Fruit fly (Drosophila melanogaster) whole organism, prepupa: Measurements from ENCODE around the gene FucT6.

ENCODE experiments used
- Blimp-1 ChIP-seq: fragments of 200-800 bp; sonication (Bioruptor generic); optimal IDR thresholded peaks from 3 replicates; lab custom pipeline; 2017; ENCODE audit warnings: missing biosample characterization, missing genetic modification characterization, mild to moderate bottlenecking, moderate library complexity, missing genetic modification reagents
- CG10669 ChIP-seq: fragments of 200-800 bp; sonication (Bioruptor generic); optimal IDR thresholded peaks from 3 replicates; lab custom pipeline; 2018; ENCODE audit warnings: missing biosample characterization, mild to moderate bottlenecking, missing genetic modification characterization, moderate library complexity
- CG11902 ChIP-seq: fragments of 200-800 bp; sonication (Bioruptor generic); optimal IDR thresholded peaks from 3 replicates; lab custom pipeline; 2016; ENCODE audit warnings: missing biosample characterization, missing genetic modification characterization
- CG15336 ChIP-seq: fragments of 200-800 bp; sonication (Bioruptor generic); IDR thresholded peaks from 2 replicates; pipeline ENCODE4 v1.3.6; 2022; ENCODE audit warnings: missing biosample characterization, missing genetic modification characterization
- CG1621 ChIP-seq: fragments of 200-800 bp; sonication (Bioruptor generic); optimal IDR thresholded peaks from 3 replicates; lab custom pipeline; 2018; ENCODE audit warnings: missing biosample characterization, mild to moderate bottlenecking, missing genetic modification characterization
- CG16779 ChIP-seq: fragments of 200-800 bp; sonication (Bioruptor generic); optimal IDR thresholded peaks from 3 replicates; lab custom pipeline; 2017; ENCODE audit warnings: missing biosample characterization, mild to moderate bottlenecking, missing genetic modification characterization
- CG31627 ChIP-seq: fragments of 200-800 bp; sonication (Bioruptor generic); optimal IDR thresholded peaks from 3 replicates; lab custom pipeline; 2016; ENCODE audit warnings: missing biosample characterization, missing genetic modification characterization
- CG34406 ChIP-seq: fragments of 200-800 bp; sonication (Bioruptor generic); optimal IDR thresholded peaks from 3 replicates; lab custom pipeline; 2016; ENCODE audit warnings: missing biosample characterization, missing genetic modification characterization
- CG3919 ChIP-seq: fragments of 200-800 bp; sonication (Bioruptor generic); optimal IDR thresholded peaks from 3 replicates; lab custom pipeline; 2016; ENCODE audit warnings: missing biosample characterization, missing genetic modification characterization
- CG6163 ChIP-seq: fragments of 200-800 bp; sonication (Bioruptor generic); IDR thresholded peaks from 3 replicates; pipeline ENCODE4 v1.3.6; 2022; ENCODE audit warnings: missing biosample characterization, missing genetic modification characterization
- CG6276 ChIP-seq: fragments of 200-800 bp; sonication (Bioruptor generic); optimal IDR thresholded peaks from 2 replicates; lab custom pipeline; 2017; ENCODE audit warnings: missing biosample characterization, mild to moderate bottlenecking, missing genetic modification characterization
- CG7368 ChIP-seq: fragments of 200-800 bp; sonication (Bioruptor generic); optimal IDR thresholded peaks from 3 replicates; lab custom pipeline; 2016; ENCODE audit warnings: missing biosample characterization, missing genetic modification characterization
- CG8119 ChIP-seq: fragments of 200-800 bp; sonication (Bioruptor generic); IDR thresholded peaks from 3 replicates; pipeline ENCODE4 v1.3.6; 2022; ENCODE audit warnings: missing biosample characterization, missing genetic modification characterization
- CG8632 ChIP-seq: fragments of 200-800 bp; sonication (Bioruptor generic); optimal IDR thresholded peaks from 3 replicates; lab custom pipeline; 2016; ENCODE audit warnings: missing biosample characterization, missing genetic modification characterization
- Eip78C ChIP-seq: fragments of 200-800 bp; sonication (Bioruptor generic); peaks from one replicate; lab custom pipeline; 2016; ENCODE audit warnings: missing biosample characterization, missing genetic modification characterization
- Eip93F ChIP-seq: fragments of 200-800 bp; sonication (Bioruptor generic); optimal IDR thresholded peaks from 2 replicates; lab custom pipeline; 2016; ENCODE audit warnings: missing biosample characterization, mild to moderate bottlenecking, missing genetic modification characterization
- Ets21C ChIP-seq: fragments of 200-800 bp; sonication (Bioruptor generic); optimal IDR thresholded peaks from 3 replicates; lab custom pipeline; 2016; ENCODE audit warnings: missing biosample characterization, missing genetic modification characterization
- Ets96B ChIP-seq: fragments of 200-800 bp; optimal IDR thresholded peaks from 2 replicates; lab custom pipeline; 2019; ENCODE audit warnings: missing biosample characterization, mild to moderate bottlenecking, missing genetic modification characterization, moderate library complexity
- Gug ChIP-seq: fragments of 200-800 bp; sonication (Bioruptor generic); IDR thresholded peaks from 2 replicates; pipeline ENCODE4 v1.3.6; 2022; ENCODE audit warnings: missing biosample characterization, missing genetic modification characterization
- Hr38 ChIP-seq: sonication (Bioruptor generic); optimal IDR thresholded peaks from 2 replicates; lab custom pipeline; 2016; ENCODE audit warnings: missing biosample characterization, missing genetic modification characterization
- Hr39 ChIP-seq: fragments of 200-800 bp; sonication (Bioruptor generic); optimal IDR thresholded peaks from 2 replicates; lab custom pipeline; 2016; ENCODE audit warnings: missing biosample characterization, missing genetic modification characterization
- Met ChIP-seq: fragments of 200-800 bp; sonication (Bioruptor generic); optimal IDR thresholded peaks from 3 replicates; lab custom pipeline; 2016; ENCODE audit warnings: missing biosample characterization, missing genetic modification characterization
- Sox102F ChIP-seq: fragments of 200-800 bp; sonication (Bioruptor generic); optimal IDR thresholded peaks from 2 replicates; lab custom pipeline; 2016; ENCODE audit warnings: missing biosample characterization, mild to moderate bottlenecking, missing genetic modification characterization
- achi ChIP-seq: fragments of 200-800 bp; sonication (Bioruptor generic); optimal IDR thresholded peaks from 3 replicates; lab custom pipeline; 2016; ENCODE audit warnings: missing biosample characterization, missing genetic modification characterization
- acj6 ChIP-seq: fragments of 200-800 bp; sonication (Bioruptor generic); optimal IDR thresholded peaks from 3 replicates; lab custom pipeline; 2016; ENCODE audit warnings: missing biosample characterization, missing genetic modification characterization
- dsx ChIP-seq: fragments of 200-800 bp; optimal IDR thresholded peaks from 3 replicates; lab custom pipeline; 2019; ENCODE audit warnings: missing biosample characterization, mild to moderate bottlenecking, missing genetic modification characterization, moderate library complexity; ENCODE audit not compliant: poor library complexity, severe bottlenecking
- eg ChIP-seq: fragments of 200-800 bp; sonication (Bioruptor generic); IDR thresholded peaks from 3 replicates; pipeline ENCODE4 v1.3.6; 2022; ENCODE audit warnings: missing biosample characterization, missing genetic modification characterization
- esn ChIP-seq: fragments of 200-800 bp; sonication (Bioruptor generic); optimal IDR thresholded peaks from 2 replicates; lab custom pipeline; 2016; ENCODE audit warnings: missing biosample characterization, mild to moderate bottlenecking, missing genetic modification characterization, moderate library complexity
- fd59A ChIP-seq: fragments of 200-800 bp; sonication (Bioruptor generic); optimal IDR thresholded peaks from 2 replicates; lab custom pipeline; 2017; ENCODE audit warnings: missing biosample characterization, mild to moderate bottlenecking, missing genetic modification characterization, missing genetic modification reagents
- fd85E ChIP-seq: fragments of 200-800 bp; sonication (Bioruptor generic); optimal IDR thresholded peaks from 3 replicates; lab custom pipeline; 2016; ENCODE audit warnings: missing biosample characterization, missing genetic modification characterization
- fkh ChIP-seq: fragments of 200-800 bp; sonication (Bioruptor generic); optimal IDR thresholded peaks from 3 replicates; lab custom pipeline; 2017; ENCODE audit warnings: missing biosample characterization, mild to moderate bottlenecking, missing genetic modification characterization, moderate library complexity
- net ChIP-seq: fragments of 200-800 bp; sonication (Bioruptor generic); optimal IDR thresholded peaks from 3 replicates; lab custom pipeline; 2016; ENCODE audit warnings: missing biosample characterization, missing genetic modification characterization
- salr ChIP-seq, 2 experiments: fragments of 200-800 bp; sonication (Bioruptor generic); optimal IDR thresholded peaks; 3 replicates each; lab custom pipeline; 2016 to 2018; ENCODE audit warnings: missing biosample characterization in 2 of 2, missing genetic modification characterization in 2 of 2, mild to moderate bottlenecking in 1 of 2
- spab ChIP-seq: fragments of 200-800 bp; sonication (Bioruptor generic); optimal IDR thresholded peaks from 2 replicates; lab custom pipeline; 2017; ENCODE audit warnings: missing biosample characterization, mild to moderate bottlenecking, missing genetic modification characterization, missing genetic modification reagents
- ss ChIP-seq, 2 experiments: fragments of 200-800 bp; sonication (Bioruptor generic); optimal IDR thresholded peaks; 2 replicates in 1 of 2; 3 replicates in 1 of 2; lab custom pipeline; 2017 to 2018; ENCODE audit warnings: mild to moderate bottlenecking in 2 of 2, missing biosample characterization in 2 of 2, missing genetic modification characterization in 2 of 2, moderate library complexity in 1 of 2
- svp ChIP-seq: fragments of 200-800 bp; sonication (Bioruptor generic); peaks from one replicate; lab custom pipeline; 2016; ENCODE audit warnings: missing biosample characterization, missing genetic modification characterization
- topi ChIP-seq: fragments of 200-800 bp; sonication (Bioruptor generic); optimal IDR thresholded peaks from 3 replicates; lab custom pipeline; 2016; ENCODE audit warnings: missing biosample characterization, missing genetic modification characterization
- vri ChIP-seq: fragments of 200-800 bp; sonication (Bioruptor generic); optimal IDR thresholded peaks from 3 replicates; lab custom pipeline; 2016; ENCODE audit warnings: missing biosample characterization, mild to moderate bottlenecking, missing genetic modification characterization

Gene FucT6

DNA sequence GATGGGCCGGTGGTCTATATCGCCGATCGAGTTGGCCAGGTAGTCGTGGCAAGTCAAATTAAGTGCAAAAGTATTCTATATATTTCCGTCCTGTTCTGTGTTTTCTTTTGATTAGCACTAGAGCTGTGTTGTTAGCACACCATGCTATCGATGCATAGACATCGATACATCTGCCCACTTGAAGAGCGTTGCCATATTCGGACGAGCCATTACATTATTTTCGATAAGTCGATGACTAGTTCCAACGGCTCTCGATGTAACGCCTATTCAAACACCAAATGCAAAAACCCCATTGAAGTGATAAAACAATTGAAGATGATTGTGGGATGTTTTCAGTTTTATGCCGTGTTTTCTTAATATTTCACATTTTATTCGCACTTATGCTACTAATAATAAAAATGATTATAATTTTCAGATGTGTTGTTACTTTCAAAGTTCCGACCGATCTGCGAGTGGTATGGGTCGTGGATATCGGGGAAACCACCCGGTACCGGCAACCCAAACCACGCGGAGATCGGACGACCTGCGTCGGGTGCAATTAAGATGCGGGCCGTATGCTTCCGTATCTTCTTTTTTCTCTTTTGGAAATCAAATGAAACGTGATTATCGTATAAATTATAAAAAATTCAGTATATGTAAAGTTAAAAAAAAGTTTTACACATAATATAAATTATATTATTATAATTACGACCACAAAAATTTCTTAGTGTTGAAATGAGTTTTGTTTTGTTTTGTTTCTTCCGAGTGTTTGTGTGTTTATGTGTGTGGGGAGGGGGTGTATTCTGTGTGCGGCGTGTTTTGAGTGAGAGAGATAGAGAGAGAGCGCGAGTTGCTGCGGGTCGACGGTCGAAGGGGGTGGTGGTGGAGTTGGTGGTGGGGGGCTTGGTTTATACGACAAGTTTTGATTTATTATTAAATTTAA, at the start of gene FucT6:
TSS of gene FucT6 (minus strand) at position 153 of the 922 bp plus-strand sequence.
- TF ChIP-seq CG6276 (GFP tag; lab: Kevin White, UChicago) (peak; percentile 66), vri (no peak), CG34406 (GFP tag; lab: Kevin White, UChicago) (peak; percentile 18), CG31627 (no peak), Ets96B (tag; lab: Kevin White, UChicago) (peak; percentile 16), spab (no peak), CG6163 (GFP tag; lab: Robert Waterston, UW) (peak; percentile 78), dsx (GFP tag; lab: Kevin White, UChicago) (peak; percentile 20), CG8119 (GFP tag; lab: Robert Waterston, UW) (peak; percentile 61; the same call in 2 of the 3 replicates), achi (peak; percentile 7), ss (GFP tag; optimal IDR thresholded peaks at IDR 0.05; lab: Kevin White, UChicago) (peak; percentile 47 to 54), eg (GFP tag; lab: Robert Waterston, UW) (peak; percentile 76; the same call in 2 of the 3 replicates), salr (GFP tag; optimal IDR thresholded peaks at IDR 0.05; lab: Kevin White, UChicago) (no peak), Gug (GFP tag; lab: Robert Waterston, UW) (0 out of 2 replicates have a peak, but pooled peaks have one; percentile 8), CG3919 (GFP tag; lab: Kevin White, UChicago) (peak; percentile 17), fkh (GFP tag; lab: Kevin White, UChicago) (no peak), net (peak; percentile 21), CG10669 (GFP tag; lab: Kevin White, UChicago) (no peak), esn (GFP tag; lab: Kevin White, UChicago) (peak; percentile 6), Sox102F (GFP tag; lab: Kevin White, UChicago) (peak; percentile 21), svp (GFP tag; lab: Kevin White, UChicago) (peak; percentile 61), CG15336 (GFP tag; lab: Robert Waterston, UW) (peak; percentile 72), Eip78C (GFP tag; lab: Kevin White, UChicago) (peak; percentile 77), CG1621 (peak; percentile 0), Eip93F (peak; percentile 19), CG16779 (tag; lab: Kevin White, UChicago) (peak; percentile 38), fd85E (GFP tag; lab: Kevin White, UChicago) (no peak)

- TF ChIP-seq acj6 (GFP tag; lab: Kevin White, UChicago) (no peak), CG11902 (GFP tag; lab: Kevin White, UChicago) (no peak), Ets21C (GFP tag; lab: Kevin White, UChicago) (no peak), CG6163 (GFP tag; lab: Robert Waterston, UW) (no peak), CG7368 (GFP tag; lab: Kevin White, UChicago) (no peak), Met (GFP tag; lab: Kevin White, UChicago) (no peak), Hr39 (GFP tag; lab: Kevin White, UChicago) (no peak), fd59A (GFP tag; lab: Kevin White, UChicago) (no peak), Hr38 (no peak), Blimp-1 (GFP tag; lab: Kevin White, UChicago) (no peak), CG10669 (GFP tag; lab: Kevin White, UChicago) (no peak), topi (GFP tag; lab: Kevin White, UChicago) (no peak), CG31627 (no peak), CG8632 (GFP tag; lab: Kevin White, UChicago) (no peak), CG1621 (no peak), eg (GFP tag; lab: Robert Waterston, UW) (no peak), net (no peak)
Observed at dm6 chrX:11756892-11757291, 47.1 kb upstream of the FucT6 start.
